Worm (Caenorhabditis elegans): ENCODE results near the gene E04D5.4.

Gene E04D5.4

ce11 chrII:10461207-10461606 lies 21.1 kb downstream of the E04D5.4 start, which contains the start of gene ZK673.5:
TSS of gene ZK673.5 (plus strand) at chrII:10461507.
- TF ChIP-seq lin-35 (GFP tag; optimal IDR thresholded peaks at IDR 0.05) (no peak), F33H1.4 (GFP tag; IDR thresholded peaks at IDR 0.05) (no peak), snpc-1.1 (tag; optimal IDR thresholded peaks at IDR 0.05; ENCODE audit: insufficient read depth) (no peak), K12H6.12 (tag; optimal IDR thresholded peaks at IDR 0.05) (no peak), akir-1 (GFP tag; optimal IDR thresholded peaks at IDR 0.05) (no peak), hmg-1.2 (GFP tag; IDR thresholded peaks at IDR 0.05) (no peak), hlh-12 (tag; optimal IDR thresholded peaks at IDR 0.05) (no peak), bed-1 (GFP tag; IDR thresholded peaks at IDR 0.05) (no peak), C06A6.2 (GFP tag; conservative IDR thresholded peaks at IDR 0.05) (no peak), F52B5.7 (tag; optimal IDR thresholded peaks at IDR 0.05) (no peak), tbp1 (GFP tag; optimal IDR thresholded peaks at IDR 0.05) (no peak), lir-1 (GFP tag; conservative IDR thresholded peaks at IDR 0.05) (no peak), bed-2 (GFP tag; IDR thresholded peaks at IDR 0.05) (no peak)

- TF ChIP-seq ceh-58 (GFP tag; IDR thresholded peaks at IDR 0.05) (no peak), ztf-26 (tag; optimal IDR thresholded peaks at IDR 0.05) (no peak), ceh-27 (GFP tag; optimal IDR thresholded peaks at IDR 0.05) (no peak), dox-1 (GFP tag; IDR thresholded peaks at IDR 0.05) (no peak), egl-18 (GFP tag; IDR thresholded peaks at IDR 0.05) (no peak), aptf-2 (GFP tag; conservative IDR thresholded peaks at IDR 0.05) (no peak), lsl-1 (GFP tag; optimal IDR thresholded peaks at IDR 0.05) (no peak), lin-35 (GFP tag; optimal IDR thresholded peaks at IDR 0.05) (no peak), F23B12.7 (tag; optimal IDR thresholded peaks at IDR 0.05; ENCODE audit: insufficient read depth) (no peak), efl-1 (GFP tag; optimal IDR thresholded peaks at IDR 0.05) (no peak), zfh-2 (GFP tag; conservative IDR thresholded peaks at IDR 0.05) (no peak), nhr-80 (tag; optimal IDR thresholded peaks at IDR 0.05) (no peak), F49E8.2 (tag; optimal IDR thresholded peaks at IDR 0.05; ENCODE audit: insufficient read depth) (no peak), fkh-3 (tag; optimal IDR thresholded peaks at IDR 0.05) (no peak), ztf-18 (tag; optimal IDR thresholded peaks at IDR 0.05) (no peak), lin-40 (tag; optimal IDR thresholded peaks at IDR 0.05) (no peak), ccch-3 (GFP tag; optimal IDR thresholded peaks at IDR 0.05) (no peak), nhr-179 (tag; optimal IDR thresholded peaks at IDR 0.05) (no peak)
Measured at ce11 chrII:10464230-10464920, 24.3 kb downstream of the E04D5.4 start, which contains the start of the genes ZK673.6 and sdz-37. TSS of gene ZK673.6 (minus strand) at chrII:10464330. TSS of gene sdz-37 (plus strand) at chrII:10464870.

ce11 chrII:10466552-10466951 lies 26.5 kb downstream of the E04D5.4 start, which contains the start of gene tnc-2:
TSS of gene tnc-2 (plus strand) at chrII:10466852.
- TF ChIP-seq efl-1 (GFP tag; optimal IDR thresholded peaks at IDR 0.05): no peak
- no peak for TF ChIP-seq him-1 (tag; optimal IDR thresholded peaks at IDR 0.05)
- no peak for TF ChIP-seq F39B2.1 (GFP tag; IDR thresholded peaks at IDR 0.05)
- no peak for TF ChIP-seq F33H1.4 (GFP tag; IDR thresholded peaks at IDR 0.05)
- TF ChIP-seq ceh-100 (GFP tag; IDR thresholded peaks at IDR 0.05): no peak
- TF ChIP-seq let-526 (GFP tag; IDR thresholded peaks at IDR 0.05): no peak
- TF ChIP-seq dpl-1 (GFP tag; optimal IDR thresholded peaks at IDR 0.05): no peak
- TF ChIP-seq rpc-1 (optimal IDR thresholded peaks at IDR 0.05): no peak
- TF ChIP-seq rpc-1 (tag; optimal IDR thresholded peaks at IDR 0.05): no peak
- no peak for TF ChIP-seq lsy-27 (tag; optimal IDR thresholded peaks at IDR 0.05; ENCODE audit: borderline replicate concordance, insufficient read depth)
- TF ChIP-seq ztf-6 (GFP tag; IDR thresholded peaks at IDR 0.05): no peak
- no peak for TF ChIP-seq lin-26 (GFP tag; IDR thresholded peaks at IDR 0.05)
- no peak for TF ChIP-seq xnd-1 (tag; optimal IDR thresholded peaks at IDR 0.05)
- no peak for TF ChIP-seq mxl-1 (tag; optimal IDR thresholded peaks at IDR 0.05)
- TF ChIP-seq D2030.7 (GFP tag; IDR thresholded peaks at IDR 0.05): no peak
- no peak for TF ChIP-seq F57A8.1 (GFP tag; optimal IDR thresholded peaks at IDR 0.05)
